Fruit fly (Drosophila melanogaster) whole organism, wandering third instar larva: Measurements from ENCODE around the gene Hk.

ENCODE experiments used
- CG9705 ChIP-seq: fragments of 200-800 bp; sonication (Bioruptor generic); optimal IDR thresholded peaks from 2 replicates; lab custom pipeline; 2018; ENCODE audit warnings: missing biosample characterization, mild to moderate bottlenecking, missing genetic modification characterization
- CrebA ChIP-seq: fragments of 200-800 bp; sonication (Bioruptor generic); optimal IDR thresholded peaks from 2 replicates; lab custom pipeline; 2016; ENCODE audit warnings: missing biosample characterization, mild to moderate bottlenecking, missing genetic modification characterization, borderline replicate concordance
- Dfd ChIP-seq: fragments of >200 bp; optimal IDR thresholded peaks from 2 replicates; lab custom pipeline; 2017; ENCODE audit warnings: missing biosample characterization, missing genetic modification characterization
- Dif ChIP-seq: fragments of 200-275, 200-300 bp; sonication (Bioruptor generic); optimal IDR thresholded peaks from 2 replicates; lab custom pipeline; 2018; ENCODE audit warnings: missing biosample characterization, missing genetic modification characterization; ENCODE audit not compliant: partially characterized antibody
- HLH106 ChIP-seq: fragments of 200-800 bp; optimal IDR thresholded peaks from 3 replicates; lab custom pipeline; 2019; ENCODE audit warnings: missing biosample characterization, mild to moderate bottlenecking, missing genetic modification characterization, moderate library complexity
- Hnf4 ChIP-seq: fragments of 200-800 bp; sonication (Bioruptor generic); optimal IDR thresholded peaks from 2 replicates; lab custom pipeline; 2016; ENCODE audit warnings: missing biosample characterization, mild to moderate bottlenecking, missing genetic modification characterization
- Hr78 ChIP-seq: fragments of >200 bp; optimal IDR thresholded peaks from 2 replicates; lab custom pipeline; 2017; ENCODE audit warnings: missing biosample characterization, missing genetic modification characterization
- Hr83 ChIP-seq: fragments of 200-300 bp; sonication (Bioruptor generic); optimal IDR thresholded peaks from 2 replicates; lab custom pipeline; 2016; ENCODE audit warnings: missing biosample characterization, mild to moderate bottlenecking, missing genetic modification characterization, moderate library complexity; ENCODE audit not compliant: poor library complexity, severe bottlenecking
- Jra ChIP-seq: sonication (Bioruptor generic); optimal IDR thresholded peaks from 2 replicates; lab custom pipeline; 2016; ENCODE audit warnings: missing biosample characterization, missing genetic modification characterization
- Mio ChIP-seq: sonication (Bioruptor generic); optimal IDR thresholded peaks from 2 replicates; lab custom pipeline; 2016; ENCODE audit warnings: missing biosample characterization, missing genetic modification characterization
- Myc ChIP-seq: fragments of >200 bp; optimal IDR thresholded peaks from 2 replicates; lab custom pipeline; 2017
- N ChIP-seq: fragments of >200 bp; optimal IDR thresholded peaks from 2 replicates; lab custom pipeline; 2018; ENCODE audit warnings: missing biosample characterization, missing external identifiers, missing genetic modification characterization
- OdsH ChIP-seq: fragments of 200-800 bp; sonication (Bioruptor generic); optimal IDR thresholded peaks from 2 replicates; lab custom pipeline; 2016; ENCODE audit warnings: missing biosample characterization, mild to moderate bottlenecking, missing genetic modification characterization
- Rel ChIP-seq, 2 experiments: fragments of 200-800 bp; sonication (Bioruptor generic) in 1 of 2; optimal IDR thresholded peaks; 2 replicates in 1 of 2; 3 replicates in 1 of 2; lab custom pipeline; 2016 to 2019; ENCODE audit warnings: mild to moderate bottlenecking in 2 of 2, missing biosample characterization in 2 of 2, missing genetic modification characterization in 2 of 2, moderate library complexity in 1 of 2
- Sp1 ChIP-seq: fragments of 200-800 bp; sonication (Bioruptor generic); optimal IDR thresholded peaks from 3 replicates; lab custom pipeline; 2019; ENCODE audit warnings: missing biosample characterization, mild to moderate bottlenecking, missing genetic modification characterization, moderate library complexity
- Vsx2 ChIP-seq: fragments of 200-300, 225-300 bp; sonication (Bioruptor generic); optimal IDR thresholded peaks from 2 replicates; lab custom pipeline; 2018; ENCODE audit warnings: missing biosample characterization, missing genetic modification characterization; ENCODE audit not compliant: partially characterized antibody
- br ChIP-seq: fragments of 200-800 bp; sonication (Bioruptor generic); optimal IDR thresholded peaks from 2 replicates; lab custom pipeline; 2016; ENCODE audit warnings: missing biosample characterization, missing genetic modification characterization
- brk ChIP-seq: fragments of 200-800 bp; sonication (Bioruptor generic); optimal IDR thresholded peaks from 2 replicates; lab custom pipeline; 2016; ENCODE audit warnings: missing biosample characterization, mild to moderate bottlenecking, missing genetic modification characterization
- dl ChIP-seq, 2 experiments: fragments of 175-275, 200-275 bp in 1 of 2; fragments of 200-275 bp in 1 of 2; sonication (Bioruptor generic); optimal IDR thresholded peaks; lab custom pipeline; 2018; ENCODE audit warnings: mild to moderate bottlenecking in 2 of 2, missing biosample characterization in 2 of 2, missing genetic modification characterization in 2 of 2, moderate library complexity in 2 of 2; ENCODE audit not compliant: partially characterized antibody in 2 of 2, insufficient read depth in 1 of 2
- dmrt93B ChIP-seq: fragments of 200-800 bp; sonication (Bioruptor generic); optimal IDR thresholded peaks from 2 replicates; lab custom pipeline; 2018; ENCODE audit warnings: missing biosample characterization, mild to moderate bottlenecking, missing genetic modification characterization
- dsf ChIP-seq: sonication (Bioruptor generic); optimal IDR thresholded peaks from 2 replicates; lab custom pipeline; 2016; ENCODE audit warnings: missing biosample characterization, missing genetic modification characterization, borderline replicate concordance
- foxo ChIP-seq, 2 experiments: fragments of 200-800 bp; sonication (Bioruptor generic); optimal IDR thresholded peaks; 2 replicates in 1 of 2; 3 replicates in 1 of 2; lab custom pipeline; 2016 to 2017; ENCODE audit warnings: missing biosample characterization in 2 of 2, missing genetic modification characterization in 2 of 2
- fru ChIP-seq: fragments of 200-800 bp; sonication (Bioruptor generic); optimal IDR thresholded peaks from 3 replicates; lab custom pipeline; 2016; ENCODE audit warnings: missing biosample characterization, mild to moderate bottlenecking, missing genetic modification characterization
- h ChIP-seq: fragments of 200-800 bp; sonication (Bioruptor generic); optimal IDR thresholded peaks from 3 replicates; lab custom pipeline; 2016; ENCODE audit warnings: missing biosample characterization, mild to moderate bottlenecking, missing genetic modification characterization
- psq ChIP-seq: fragments of 200-800 bp; sonication (Bioruptor generic); optimal IDR thresholded peaks from 3 replicates; lab custom pipeline; 2017; ENCODE audit warnings: missing biosample characterization, mild to moderate bottlenecking, missing genetic modification characterization, moderate library complexity
- rgr ChIP-seq: fragments of 200-800 bp; sonication (Bioruptor generic); optimal IDR thresholded peaks from 3 replicates; lab custom pipeline; 2016; ENCODE audit warnings: missing biosample characterization, mild to moderate bottlenecking, missing genetic modification characterization
- sage ChIP-seq: fragments of 200-800 bp; sonication (Bioruptor generic); optimal IDR thresholded peaks from 2 replicates; lab custom pipeline; 2016; ENCODE audit warnings: missing biosample characterization, mild to moderate bottlenecking, missing genetic modification characterization
- sv ChIP-seq: fragments of 200-800 bp; sonication (Bioruptor generic); optimal IDR thresholded peaks from 3 replicates; lab custom pipeline; 2016; ENCODE audit warnings: missing biosample characterization, missing genetic modification characterization
- tai ChIP-seq: sonication (Bioruptor generic); optimal IDR thresholded peaks from 2 replicates; lab custom pipeline; 2016; ENCODE audit warnings: missing biosample characterization, missing genetic modification characterization
- usp ChIP-seq: fragments of >200 bp; optimal IDR thresholded peaks from 2 replicates; lab custom pipeline; 2017; ENCODE audit warnings: missing biosample characterization, missing genetic modification characterization
- woc ChIP-seq: sonication (Bioruptor generic); optimal IDR thresholded peaks from 2 replicates; lab custom pipeline; 2016; ENCODE audit warnings: missing biosample characterization, mild to moderate bottlenecking, missing genetic modification characterization

The Hk gene

dm6 chrX:10250017-10250416, 13.3 kb downstream of the Hk start:
- TF ChIP-seq br (GFP tag; lab: Kevin White, UChicago) (no peak), Sp1 (GFP tag; lab: Kevin White, UChicago) (no peak), sage (GFP tag; lab: Kevin White, UChicago) (no peak), HLH106 (tag; lab: Kevin White, UChicago) (no peak), Dfd (no peak), h (GFP tag; lab: Kevin White, UChicago) (no peak), CrebA (GFP tag; lab: Kevin White, UChicago) (no peak), foxo (GFP tag; optimal IDR thresholded peaks at IDR 0.05; lab: Kevin White, UChicago) (no peak), CG9705 (GFP tag; lab: Kevin White, UChicago) (no peak), usp (no peak), Hr83 (GFP tag; lab: Kevin White, UChicago) (no peak), fru (GFP tag; lab: Kevin White, UChicago) (no peak)

- TF ChIP-seq CG9705 (GFP tag; lab: Kevin White, UChicago) (no peak), CrebA (GFP tag; lab: Kevin White, UChicago) (no peak), foxo (GFP tag; optimal IDR thresholded peaks at IDR 0.05; lab: Kevin White, UChicago) (no peak), rgr (no peak), Mio (GFP tag; lab: Kevin White, UChicago) (no peak), sage (GFP tag; lab: Kevin White, UChicago) (no peak)
These were observed 15.9 kb downstream of the Hk start for dm6 chrX:10247366-10247765.

DNA sequence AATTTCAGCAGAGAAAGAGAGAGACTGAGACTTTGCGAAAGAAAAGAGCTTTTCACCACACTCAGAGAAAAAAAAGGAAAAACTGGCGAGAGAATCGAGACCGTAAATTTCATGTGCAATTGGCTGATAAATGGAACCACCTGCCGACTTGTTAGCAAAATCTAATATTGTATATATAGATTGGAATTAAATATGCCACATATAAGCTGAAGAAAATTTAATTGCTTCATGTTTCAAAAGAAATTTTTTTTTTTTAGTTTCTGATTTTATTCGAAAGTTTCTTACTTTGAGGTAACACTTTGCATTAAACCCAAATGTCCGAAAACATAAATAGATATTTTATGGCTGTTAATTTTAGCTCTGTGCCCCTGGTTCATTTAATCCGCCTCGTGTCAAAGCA, 18.5 kb downstream of the Hk start:
- TF ChIP-seq HLH106 (tag; lab: Kevin White, UChicago): no peak
- TF ChIP-seq psq (GFP tag; lab: Kevin White, UChicago): no peak
- no peak for TF ChIP-seq dl (GFP tag; optimal IDR thresholded peaks at IDR 0.05; lab: Kevin White, UChicago; ENCODE audit: insufficient read depth in 1 of 2, partially characterized antibody in 2 of 2)
- TF ChIP-seq Jra (GFP tag; lab: Kevin White, UChicago): no peak
- TF ChIP-seq br (GFP tag; lab: Kevin White, UChicago): no peak
- TF ChIP-seq brk: no peak
- TF ChIP-seq h (GFP tag; lab: Kevin White, UChicago): no peak
- no peak for TF ChIP-seq rgr
- TF ChIP-seq fru (GFP tag; lab: Kevin White, UChicago): no peak

DNA sequence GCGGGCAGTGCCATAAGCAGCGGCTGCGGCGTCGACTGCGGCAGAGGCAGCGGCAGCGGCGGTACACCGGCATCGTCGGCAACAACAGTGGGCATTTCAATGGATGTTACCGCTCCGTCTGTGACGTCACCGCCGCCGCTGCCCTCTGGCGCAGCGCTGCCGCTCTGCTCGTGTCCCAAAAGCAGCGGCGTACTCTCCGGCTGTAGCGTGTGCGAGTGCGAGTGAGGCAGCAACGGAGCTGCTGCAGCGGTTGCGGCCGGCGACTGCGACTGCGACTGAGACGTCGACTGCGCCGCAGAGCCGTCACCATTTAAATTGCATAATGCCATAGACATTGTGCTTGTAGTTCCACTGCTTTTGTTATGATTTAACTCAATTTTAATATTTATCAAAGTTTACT, 19.7 kb downstream of the Hk start:
- TF ChIP-seq fru (GFP tag; lab: Kevin White, UChicago): no peak
- TF ChIP-seq Mio (GFP tag; lab: Kevin White, UChicago): no peak
- TF ChIP-seq Vsx2 (GFP tag; lab: Kevin White, UChicago): no peak
- no peak for TF ChIP-seq sv (GFP tag; lab: Kevin White, UChicago)
- TF ChIP-seq HLH106 (tag; lab: Kevin White, UChicago): no peak
- no peak for TF ChIP-seq Jra (GFP tag; lab: Kevin White, UChicago)
- TF ChIP-seq Hnf4 (GFP tag; lab: Kevin White, UChicago): no peak
- no peak for TF ChIP-seq OdsH
- no peak for TF ChIP-seq Sp1 (GFP tag; lab: Kevin White, UChicago)
- TF ChIP-seq Rel (GFP tag; optimal IDR thresholded peaks at IDR 0.05; lab: Kevin White, UChicago): no peak
- no peak for TF ChIP-seq Rel (tag; optimal IDR thresholded peaks at IDR 0.05; lab: Kevin White, UChicago)
- no peak for TF ChIP-seq dsf (GFP tag; lab: Kevin White, UChicago)
- no peak for TF ChIP-seq woc (GFP tag; lab: Kevin White, UChicago)
- TF ChIP-seq Hr78 (GFP tag; lab: Kevin White, UChicago): no peak
- no peak for TF ChIP-seq Myc
- TF ChIP-seq, all 38 proteins: peak for 0

dm6 chrX:10242883-10243282, 20.4 kb downstream of the Hk start:
- no peak for TF ChIP-seq fru (GFP tag; lab: Kevin White, UChicago)
- TF ChIP-seq N (GFP tag; lab: Kevin White, UChicago): no peak
- no peak for TF ChIP-seq Dif
- no peak for TF ChIP-seq sage (GFP tag; lab: Kevin White, UChicago)
- no peak for TF ChIP-seq tai
- no peak for TF ChIP-seq Vsx2 (GFP tag; lab: Kevin White, UChicago)
- no peak for TF ChIP-seq rgr
- TF ChIP-seq dmrt93B: no peak
- no peak for TF ChIP-seq Jra (GFP tag; lab: Kevin White, UChicago)
